Fruit fly (Drosophila melanogaster) whole organism, embryonic: ENCODE measurements around the gene CG11975.

Experiments
- BEAF-32 ChIP-seq: fragments of 200-800 bp; sonication (Bioruptor generic); optimal IDR thresholded peaks from 3 replicates; lab custom pipeline; 2017; ENCODE audit warnings: missing biosample characterization, missing genetic modification characterization, mild to moderate bottlenecking, moderate library complexity, missing genetic modification reagents
- Bgb ChIP-seq: fragments of 200-800 bp; sonication (Bioruptor generic); IDR thresholded peaks from 2 replicates; pipeline ENCODE4 v1.3.6; 2022; ENCODE audit warnings: missing biosample characterization, missing genetic modification characterization; ENCODE audit not compliant: partially characterized antibody
- Blimp-1 ChIP-seq: fragments of 200-800 bp; sonication (Bioruptor generic); optimal IDR thresholded peaks from 3 replicates; lab custom pipeline; 2018; ENCODE audit warnings: missing biosample characterization, missing genetic modification characterization, mild to moderate bottlenecking, moderate library complexity, missing genetic modification reagents
- CG11247 ChIP-seq: fragments of 200-800 bp; sonication (Bioruptor generic); IDR thresholded peaks from 2 replicates; pipeline ENCODE4 v1.3.6; 2022; ENCODE audit warnings: missing biosample characterization, missing genetic modification characterization
- CG12659 ChIP-seq: fragments of 200-800 bp; sonication (Bioruptor generic); optimal IDR thresholded peaks from 3 replicates; lab custom pipeline; 2017; ENCODE audit warnings: mild to moderate bottlenecking, missing biosample characterization, missing genetic modification reagents, missing genetic modification characterization
- CG16779 ChIP-seq: fragments of 200-800 bp; sonication (Bioruptor generic); IDR thresholded peaks from 2 replicates; pipeline ENCODE4 v1.3.6; 2022; ENCODE audit warnings: missing biosample characterization, missing genetic modification characterization
- CG17186 ChIP-seq: fragments of 200-800 bp; sonication (Bioruptor generic); optimal IDR thresholded peaks from 3 replicates; lab custom pipeline; 2017; ENCODE audit warnings: missing biosample characterization, missing genetic modification reagents, missing genetic modification characterization
- CG2116 ChIP-seq: fragments of 200-800 bp; sonication (Bioruptor generic); optimal IDR thresholded peaks from 3 replicates; lab custom pipeline; 2018; ENCODE audit warnings: missing biosample characterization, mild to moderate bottlenecking, missing genetic modification characterization
- CG2875 ChIP-seq: fragments of 200-800 bp; sonication (Bioruptor generic); optimal IDR thresholded peaks from 2 replicates; lab custom pipeline; 2017; ENCODE audit warnings: missing biosample characterization, mild to moderate bottlenecking, missing genetic modification characterization, missing genetic modification reagents
- CG2889 ChIP-seq: fragments of 200-800 bp; sonication (Bioruptor generic); IDR thresholded peaks from 3 replicates; pipeline ENCODE4 v1.3.6; 2022; ENCODE audit warnings: missing biosample characterization, missing genetic modification characterization
- CG3163 ChIP-seq: fragments of 200-800 bp; sonication (Bioruptor generic); optimal IDR thresholded peaks from 3 replicates; lab custom pipeline; 2016; ENCODE audit warnings: missing biosample characterization, missing genetic modification characterization
- CG34376 ChIP-seq: fragments of 200-800 bp; sonication (Bioruptor generic); optimal IDR thresholded peaks from 2 replicates; lab custom pipeline; 2018; ENCODE audit warnings: missing biosample characterization, mild to moderate bottlenecking, missing genetic modification characterization
- CG3995 ChIP-seq: fragments of 200-800 bp; sonication (Bioruptor generic); optimal IDR thresholded peaks from 3 replicates; lab custom pipeline; 2016; ENCODE audit warnings: missing biosample characterization, missing genetic modification characterization
- CG4617 ChIP-seq: fragments of 200-800 bp; sonication (Bioruptor generic); optimal IDR thresholded peaks from 3 replicates; lab custom pipeline; 2016; ENCODE audit warnings: missing biosample characterization, missing genetic modification characterization, borderline replicate concordance
- CG7271 ChIP-seq: fragments of 200-800 bp; sonication (Bioruptor generic); optimal IDR thresholded peaks from 2 replicates; lab custom pipeline; 2018; ENCODE audit warnings: missing biosample characterization, mild to moderate bottlenecking, missing genetic modification characterization, moderate library complexity
- CG7839 ChIP-seq: fragments of 200-800 bp; sonication (Bioruptor generic); optimal IDR thresholded peaks from 3 replicates; lab custom pipeline; 2018; ENCODE audit warnings: missing biosample characterization, mild to moderate bottlenecking, missing genetic modification characterization, moderate library complexity
- CG8924 ChIP-seq: fragments of 200-800 bp; optimal IDR thresholded peaks from 3 replicates; lab custom pipeline; 2019; ENCODE audit warnings: missing biosample characterization, mild to moderate bottlenecking, missing genetic modification characterization, moderate library complexity
- CG9797 ChIP-seq: fragments of 200-800 bp; sonication (Bioruptor generic); optimal IDR thresholded peaks from 3 replicates; lab custom pipeline; 2018; ENCODE audit warnings: missing biosample characterization, mild to moderate bottlenecking, missing genetic modification characterization
- Dp ChIP-seq: fragments of 200-800 bp; sonication (Bioruptor generic); optimal IDR thresholded peaks from 2 replicates; lab custom pipeline; 2018; ENCODE audit warnings: missing biosample characterization, mild to moderate bottlenecking, missing genetic modification characterization, moderate library complexity
- Ets65A ChIP-seq: fragments of 200-800 bp; sonication (Bioruptor generic); peaks from one replicate; lab custom pipeline; 2016; ENCODE audit warnings: missing biosample characterization, missing genetic modification characterization
- HLHmδ ChIP-seq: fragments of 200-800 bp; sonication (Bioruptor generic); optimal IDR thresholded peaks from 2 replicates; lab custom pipeline; 2018; ENCODE audit warnings: missing biosample characterization, mild to moderate bottlenecking, missing genetic modification characterization, moderate library complexity
- HmgZ ChIP-seq: fragments of 200-800 bp; sonication (Bioruptor generic); optimal IDR thresholded peaks from 2 replicates; lab custom pipeline; 2018; ENCODE audit warnings: missing biosample characterization, mild to moderate bottlenecking, missing genetic modification characterization
- Hr78 ChIP-seq, 2 experiments: fragments of 200-800 bp in 1 of 2; fragments of >200 bp in 1 of 2; sonication (Bioruptor generic) in 1 of 2; optimal IDR thresholded peaks; 2 replicates each; lab custom pipeline; 2017 to 2019; ENCODE audit warnings: missing biosample characterization in 2 of 2, missing genetic modification characterization in 2 of 2, mild to moderate bottlenecking in 1 of 2, moderate library complexity in 1 of 2
- MESR4 ChIP-seq: fragments of 200-800 bp; sonication (Bioruptor generic); optimal IDR thresholded peaks from 2 replicates; lab custom pipeline; 2018; ENCODE audit warnings: missing biosample characterization, mild to moderate bottlenecking, missing genetic modification characterization, moderate library complexity
- Neu2 ChIP-seq: fragments of 200-800 bp; sonication (Bioruptor generic); optimal IDR thresholded peaks from 3 replicates; lab custom pipeline; 2016; ENCODE audit warnings: missing biosample characterization, missing genetic modification characterization, borderline replicate concordance
- Opbp ChIP-seq: fragments of 200-800 bp; sonication (Bioruptor generic); IDR thresholded peaks from 3 replicates; pipeline ENCODE4 v1.3.6; 2022; ENCODE audit warnings: missing biosample characterization, missing genetic modification characterization; ENCODE audit not compliant: partially characterized antibody
- Sin3A ChIP-seq: fragments of >200 bp; optimal IDR thresholded peaks from 2 replicates; lab custom pipeline; 2018
- Sry-δ ChIP-seq: fragments of 200-800 bp; sonication (Bioruptor generic); optimal IDR thresholded peaks from 2 replicates; lab custom pipeline; 2016; ENCODE audit warnings: missing biosample characterization, missing genetic modification characterization
- TFAM ChIP-seq: fragments of 200-800 bp; sonication (Bioruptor generic); optimal IDR thresholded peaks from 2 replicates; lab custom pipeline; 2017; ENCODE audit warnings: missing biosample characterization, missing genetic modification characterization, inconsistent platforms
- YL-1 ChIP-seq: fragments of 200-800 bp; sonication (Bioruptor generic); optimal IDR thresholded peaks from 3 replicates; lab custom pipeline; 2017; ENCODE audit warnings: missing biosample characterization, mild to moderate bottlenecking, missing genetic modification characterization
- gfzf ChIP-seq: fragments of 200-800 bp; sonication (Bioruptor generic); optimal IDR thresholded peaks from 2 replicates; lab custom pipeline; 2016; ENCODE audit warnings: missing biosample characterization, mild to moderate bottlenecking, missing genetic modification characterization, moderate library complexity
- mam ChIP-seq: fragments of 200-800 bp; sonication (Bioruptor generic); optimal IDR thresholded peaks from 3 replicates; lab custom pipeline; 2016; ENCODE audit warnings: missing biosample characterization, missing genetic modification characterization
- nau ChIP-seq: fragments of 200-800 bp; sonication (Bioruptor generic); optimal IDR thresholded peaks from 3 replicates; lab custom pipeline; 2017; ENCODE audit warnings: missing biosample characterization, mild to moderate bottlenecking, missing genetic modification characterization, missing genetic modification reagents
- nerfin-2 ChIP-seq: fragments of 200-800 bp; sonication (Bioruptor generic); IDR thresholded peaks from 2 replicates; pipeline ENCODE4 v1.3.6; 2022; ENCODE audit warnings: missing biosample characterization, missing genetic modification characterization; ENCODE audit not compliant: partially characterized antibody
- nmo ChIP-seq: fragments of 200-800 bp; sonication (Bioruptor generic); optimal IDR thresholded peaks from 2 replicates; lab custom pipeline; 2018; ENCODE audit warnings: missing biosample characterization, mild to moderate bottlenecking, missing genetic modification characterization, moderate library complexity
- pzg ChIP-seq: fragments of 200-800 bp; sonication (Bioruptor generic); optimal IDR thresholded peaks from 3 replicates; lab custom pipeline; 2018; ENCODE audit warnings: missing biosample characterization, mild to moderate bottlenecking, missing genetic modification characterization, moderate library complexity
- run ChIP-seq: fragments of 200-800 bp; sonication (Bioruptor generic); optimal IDR thresholded peaks from 3 replicates; lab custom pipeline; 2018; ENCODE audit warnings: missing biosample characterization, mild to moderate bottlenecking, missing genetic modification characterization
- sens ChIP-seq: fragments of 200-800 bp; sonication (Bioruptor generic); peaks from one replicate; lab custom pipeline; 2016; ENCODE audit warnings: missing biosample characterization, missing genetic modification characterization
- stwl ChIP-seq: fragments of 200-800 bp; sonication (Bioruptor generic); optimal IDR thresholded peaks from 3 replicates; lab custom pipeline; 2018; ENCODE audit warnings: missing biosample characterization, mild to moderate bottlenecking, missing genetic modification characterization, moderate library complexity
- usp ChIP-seq: fragments of >200 bp; optimal IDR thresholded peaks from 2 replicates; lab custom pipeline; 2017; ENCODE audit warnings: missing biosample characterization, missing genetic modification characterization

Gene CG11975

dm6 chr3R:9014859-9015466, 21.9 kb downstream of the CG11975 start, which contains the start of the genes Kcmf1, Sf3b5 and CG11986:
Kcmf1 (minus strand) TSS chr3R:9014909.
Sf3b5 (minus strand) TSS chr3R:9015341.
CG11986 (plus strand) TSS chr3R:9015446.
- TF ChIP-seq pzg (GFP tag; lab: Kevin White, UChicago) (peak; percentile 36), CG8924 (tag; lab: Kevin White, UChicago) (peak; percentile 20), CG34376 (GFP tag; lab: Kevin White, UChicago) (no peak), TFAM (no peak), CG4617 (GFP tag; lab: Kevin White, UChicago) (peak; percentile 74), CG9797 (GFP tag; lab: Kevin White, UChicago) (peak; percentile 74), CG2889 (no peak), Opbp (0 out of 3 replicates have a peak, but pooled peaks have one; percentile 32), Sry-δ (GFP tag; lab: Kevin White, UChicago) (no peak), Neu2 (no peak), Ets65A (GFP tag; lab: Kevin White, UChicago) (peak; percentile 1), CG3995 (no peak), CG17186 (peak; percentile 4), CG7839 (no peak), gfzf (GFP tag; lab: Kevin White, UChicago) (peak; percentile 72), CG2116 (GFP tag; lab: Kevin White, UChicago) (peak; percentile 18), Bgb (GFP tag; lab: Robert Waterston, UW) (peak; percentile 8; the same call in 1 of the 2 replicates), stwl (tag; lab: Kevin White, UChicago) (peak; percentile 5), Sin3A (peak; percentile 34), CG7271 (no peak), Hr78 (GFP tag; optimal IDR thresholded peaks at IDR 0.05; lab: Kevin White, UChicago) (peak in 1 of 2 experiments; percentile 12), nerfin-2 (GFP tag; lab: Robert Waterston, UW) (no peak), HmgZ (tag; lab: Kevin White, UChicago) (no peak), CG12659 (peak; percentile 13), CG2875 (GFP tag; lab: Kevin White, UChicago) (no peak), BEAF-32 (peak; percentile 32), nau (GFP tag; lab: Kevin White, UChicago) (no peak), run (tag; lab: Kevin White, UChicago) (no peak), CG3163 (no peak), YL-1 (GFP tag; lab: Kevin White, UChicago) (peak; percentile 22), MESR4 (GFP tag; lab: Kevin White, UChicago) (peak; percentile 49), Dp (GFP tag; lab: Kevin White, UChicago) (peak; percentile 10), sens (GFP tag; lab: Kevin White, UChicago) (peak; percentile 57), usp (GFP tag; lab: Kevin White, UChicago) (no peak), HLHmδ (no peak), nmo (GFP tag; lab: Kevin White, UChicago) (peak; percentile 17)

dm6 chr3R:9016869-9017268, 23.8 kb downstream of the CG11975 start:
- TF ChIP-seq CG11247, result no peak
- TF ChIP-seq Blimp-1 (GFP tag; lab: Kevin White, UChicago), result no peak
- no peak for TF ChIP-seq mam
- no peak for TF ChIP-seq CG16779 (GFP tag; lab: Robert Waterston, UW)
